Worm (Caenorhabditis elegans): ENCODE data around the gene sre-7.
"Not testable (repeated sequence)": the region's sequence is repeated elsewhere in the genome, so short reads cannot be mapped to it uniquely, and the experiment has no call there.

sre-7 gene

DNA sequence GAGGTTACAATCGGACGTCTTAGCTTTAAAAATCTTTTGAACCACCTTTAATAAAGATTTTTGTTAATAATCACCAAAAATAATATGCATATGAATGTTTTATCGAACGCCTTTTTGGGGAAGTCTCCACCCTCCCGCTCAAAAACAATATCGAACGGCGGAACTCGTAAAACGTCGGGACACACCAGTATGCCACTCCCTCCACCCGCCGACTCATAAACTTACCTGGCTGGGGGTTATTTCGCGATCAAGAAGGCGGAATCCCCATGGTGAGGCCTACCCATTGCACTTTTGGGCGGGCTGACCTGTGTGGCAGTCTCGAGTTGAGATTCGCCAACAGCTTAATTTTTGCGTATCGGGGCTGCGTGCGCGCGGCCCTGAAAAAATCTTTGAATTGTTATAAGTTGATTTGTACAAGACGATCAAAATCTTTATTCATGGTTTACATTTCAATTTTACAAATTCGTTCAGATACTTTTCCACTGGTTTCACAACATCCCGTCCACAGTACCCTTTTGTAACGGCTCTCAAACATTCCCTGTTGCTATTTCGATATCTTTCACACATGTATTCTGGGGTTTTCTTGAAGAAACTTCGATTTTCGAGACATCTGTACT, 23.4 kb downstream of the sre-7 start:
- TF ChIP-seq sea-1 (GFP tag; conservative IDR thresholded peaks at IDR 0.05) (no peak), pes-1 (GFP tag; IDR thresholded peaks at IDR 0.05) (no peak), flt-1 (GFP tag; IDR thresholded peaks at IDR 0.05) (no peak), aly-1 (tag; optimal IDR thresholded peaks at IDR 0.05) (no peak), tra-4 (tag; optimal IDR thresholded peaks at IDR 0.05) (no peak)

DNA sequence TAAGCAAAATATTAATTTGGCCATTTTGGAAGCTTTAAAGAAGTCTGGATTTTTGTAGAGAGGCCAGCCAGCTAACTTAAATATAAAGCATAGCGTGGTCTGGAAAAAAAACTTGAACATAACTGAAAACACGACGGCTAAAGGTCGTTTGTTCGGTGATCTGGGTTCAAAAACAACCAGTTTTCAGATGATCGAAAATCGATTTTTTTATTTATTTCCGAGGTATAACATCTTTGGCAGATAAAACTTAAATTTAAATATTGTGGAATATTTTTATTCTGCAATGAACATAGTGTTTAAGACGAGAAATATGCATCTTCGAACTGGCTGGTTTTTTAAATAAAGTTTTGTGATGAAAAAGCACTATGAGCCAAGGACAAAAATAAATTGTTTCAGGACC, 24.6 kb downstream of the sre-7 start, which contains the start of gene F40G12.4:
TSS of gene F40G12.4 (minus strand) at position 101 of the 400 bp plus-strand sequence.
- TF ChIP-seq aly-1 (tag; optimal IDR thresholded peaks at IDR 0.05) = no peak
- no peak for TF ChIP-seq B0310.2 (tag; optimal IDR thresholded peaks at IDR 0.05)
- TF ChIP-seq ets-7 (tag; optimal IDR thresholded peaks at IDR 0.05) = no peak
- TF ChIP-seq scrt-1 (GFP tag; IDR thresholded peaks at IDR 0.05) = no peak
- no peak for TF ChIP-seq tra-4 (tag; optimal IDR thresholded peaks at IDR 0.05)
- TF ChIP-seq sea-1 (GFP tag; conservative IDR thresholded peaks at IDR 0.05) = no peak
- TF ChIP-seq F13C5.2 (tag; optimal IDR thresholded peaks at IDR 0.05) = no peak
- TF ChIP-seq pes-1 (GFP tag; IDR thresholded peaks at IDR 0.05) = no peak
- no peak for TF ChIP-seq hmg-4 (GFP tag; optimal IDR thresholded peaks at IDR 0.05)
- no peak for TF ChIP-seq tbx-37 (GFP tag; conservative IDR thresholded peaks at IDR 0.05)

ce11 chrV:14270729-14271128, 26.7 kb downstream of the sre-7 start, which contains the start of gene F40G12.5:
Gene F40G12.5, minus strand, starts transcription at chrV:14270829.
- TF ChIP-seq pes-1 (GFP tag; IDR thresholded peaks at IDR 0.05) (no peak), F13C5.2 (tag; optimal IDR thresholded peaks at IDR 0.05) (no peak)

- TF ChIP-seq aly-1 (tag; optimal IDR thresholded peaks at IDR 0.05) = no peak
- TF ChIP-seq hmbx-1 (tag; optimal IDR thresholded peaks at IDR 0.05) = no peak
- TF ChIP-seq F13C5.2 (tag; optimal IDR thresholded peaks at IDR 0.05) = no peak
- TF ChIP-seq tbx-11 (GFP tag; IDR thresholded peaks at IDR 0.05) = no peak
- TF ChIP-seq pes-1 (GFP tag; IDR thresholded peaks at IDR 0.05) = no peak
- TF ChIP-seq flt-1 (GFP tag; IDR thresholded peaks at IDR 0.05) = no peak
- no peak for TF ChIP-seq ceh-13 (GFP tag; optimal IDR thresholded peaks at IDR 0.05)
- TF ChIP-seq B0310.2 (tag; optimal IDR thresholded peaks at IDR 0.05) = no peak
- no peak for TF ChIP-seq hmg-4 (GFP tag; optimal IDR thresholded peaks at IDR 0.05)
- TF ChIP-seq ets-7 (tag; optimal IDR thresholded peaks at IDR 0.05) = no peak
- TF ChIP-seq ama-1 (optimal IDR thresholded peaks at IDR 0.05) = no peak
- TF ChIP-seq sea-1 (GFP tag; conservative IDR thresholded peaks at IDR 0.05) = no peak
- TF ChIP-seq scrt-1 (GFP tag; IDR thresholded peaks at IDR 0.05) = no peak
- no peak for TF ChIP-seq hnd-1 (tag; optimal IDR thresholded peaks at IDR 0.05)
- TF ChIP-seq tra-4 (tag; optimal IDR thresholded peaks at IDR 0.05) = no peak
- no peak for TF ChIP-seq tbx-37 (GFP tag; conservative IDR thresholded peaks at IDR 0.05)
- no peak for TF ChIP-seq ceh-36 (tag; optimal IDR thresholded peaks at IDR 0.05)
These were observed 29.0 kb downstream of the sre-7 start, which contains the start of gene F40G12.6 for ce11 chrV:14273019-14273418. Gene F40G12.6, minus strand, starts transcription at chrV:14273119.

DNA sequence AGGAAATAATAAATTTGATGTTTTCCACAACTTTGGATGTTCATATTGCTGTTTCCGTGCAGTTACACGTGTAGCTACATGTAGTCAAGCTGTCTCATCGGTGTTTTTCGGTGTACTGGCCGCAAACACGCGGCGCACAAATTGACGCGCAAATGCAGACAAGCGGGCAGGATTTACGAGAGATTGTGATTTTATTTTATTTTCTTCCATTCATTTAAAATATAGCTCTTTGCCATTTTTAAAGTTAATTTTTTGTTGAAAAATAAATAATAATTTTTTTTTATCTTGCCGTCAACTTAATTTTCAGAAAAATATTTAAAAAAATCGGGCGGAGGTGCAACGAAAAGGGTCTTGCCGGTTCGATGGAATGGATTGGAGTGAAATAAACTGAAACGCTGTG, 30.3 kb downstream of the sre-7 start, which contains the start of gene F40G12.7:
TSS of gene F40G12.7 (plus strand) at position 301 of the 400 bp plus-strand sequence.
- TF ChIP-seq hmg-4 (GFP tag; optimal IDR thresholded peaks at IDR 0.05); ama-1 (optimal IDR thresholded peaks at IDR 0.05); scrt-1 (GFP tag; IDR thresholded peaks at IDR 0.05): not testable (repeated sequence)

ce11 chrV:14279777-14280176, 35.8 kb downstream of the sre-7 start, which contains the start of gene srt-33:
Gene srt-33, minus strand, starts transcription at chrV:14279877.
- no peak for TF ChIP-seq F13C5.2 (tag; optimal IDR thresholded peaks at IDR 0.05)
- no peak for TF ChIP-seq tbx-37 (GFP tag; conservative IDR thresholded peaks at IDR 0.05)
- TF ChIP-seq scrt-1 (GFP tag; IDR thresholded peaks at IDR 0.05) = no peak
- TF ChIP-seq pes-1 (GFP tag; IDR thresholded peaks at IDR 0.05) = no peak
- TF ChIP-seq flt-1 (GFP tag; IDR thresholded peaks at IDR 0.05) = no peak
- no peak for TF ChIP-seq hmbx-1 (tag; optimal IDR thresholded peaks at IDR 0.05)
- no peak for TF ChIP-seq aly-1 (tag; optimal IDR thresholded peaks at IDR 0.05)

DNA sequence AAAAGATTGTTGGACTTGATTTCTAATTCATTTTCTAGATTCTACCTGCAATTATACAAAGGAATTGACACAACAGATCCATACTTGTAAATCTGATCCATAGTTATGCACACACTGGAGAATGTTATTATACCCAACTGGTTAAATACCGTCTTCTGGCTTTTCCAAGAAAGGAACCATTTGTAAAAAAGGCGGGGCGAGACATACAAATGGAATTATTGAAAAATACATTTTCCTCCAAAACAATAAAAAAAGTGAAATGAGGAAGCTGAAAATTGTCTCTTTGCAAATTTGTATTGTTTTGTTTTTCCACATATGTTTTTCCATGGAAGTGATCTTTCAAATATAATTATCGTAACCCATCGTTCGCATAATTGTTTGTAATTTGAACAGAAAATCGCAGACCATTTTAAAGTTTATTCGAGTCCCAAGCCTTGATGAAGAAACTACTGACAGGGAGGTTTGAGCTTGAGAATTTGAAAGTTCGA, 38.3 kb downstream of the sre-7 start, which contains the start of the genes srt-74 and F40G12.9:
TSS of gene srt-74 (minus strand) at position 101 of the 488 bp plus-strand sequence.
TSS of gene F40G12.9 (plus strand) at position 438 of the 488 bp plus-strand sequence.
- TF ChIP-seq pes-1 (GFP tag; IDR thresholded peaks at IDR 0.05) (no peak), tbx-37 (GFP tag; conservative IDR thresholded peaks at IDR 0.05) (no peak), ets-7 (tag; optimal IDR thresholded peaks at IDR 0.05) (no peak), flt-1 (GFP tag; IDR thresholded peaks at IDR 0.05) (no peak), F13C5.2 (tag; optimal IDR thresholded peaks at IDR 0.05) (no peak), B0310.2 (tag; optimal IDR thresholded peaks at IDR 0.05) (no peak), hmg-4 (GFP tag; optimal IDR thresholded peaks at IDR 0.05) (no peak), hnd-1 (tag; optimal IDR thresholded peaks at IDR 0.05) (no peak), tbx-11 (GFP tag; IDR thresholded peaks at IDR 0.05) (no peak), ceh-36 (tag; optimal IDR thresholded peaks at IDR 0.05) (no peak), tra-4 (tag; optimal IDR thresholded peaks at IDR 0.05) (no peak), ama-1 (optimal IDR thresholded peaks at IDR 0.05) (no peak), hmbx-1 (tag; optimal IDR thresholded peaks at IDR 0.05) (no peak), aly-1 (tag; optimal IDR thresholded peaks at IDR 0.05) (no peak)

- TF ChIP-seq hnd-1 (tag; optimal IDR thresholded peaks at IDR 0.05) (no peak), tbx-37 (GFP tag; conservative IDR thresholded peaks at IDR 0.05) (no peak), ama-1 (optimal IDR thresholded peaks at IDR 0.05) (no peak), ceh-13 (GFP tag; optimal IDR thresholded peaks at IDR 0.05) (no peak), pes-1 (GFP tag; IDR thresholded peaks at IDR 0.05) (no peak), sea-1 (GFP tag; conservative IDR thresholded peaks at IDR 0.05) (no peak), aly-1 (tag; optimal IDR thresholded peaks at IDR 0.05) (no peak), tra-4 (tag; optimal IDR thresholded peaks at IDR 0.05) (no peak), scrt-1 (GFP tag; IDR thresholded peaks at IDR 0.05) (no peak), hmg-4 (GFP tag; optimal IDR thresholded peaks at IDR 0.05) (no peak), flt-1 (GFP tag; IDR thresholded peaks at IDR 0.05) (no peak), F13C5.2 (tag; optimal IDR thresholded peaks at IDR 0.05) (no peak), tbx-11 (GFP tag; IDR thresholded peaks at IDR 0.05) (no peak), B0310.2 (tag; optimal IDR thresholded peaks at IDR 0.05) (no peak)
These were observed 39.2 kb downstream of the sre-7 start, which contains the start of gene F40G12.10 for ce11 chrV:14283241-14283640. Gene F40G12.10, plus strand, starts transcription at chrV:14283541.

Measured in whole organism, early embryonic.